Worm (Caenorhabditis elegans) whole organism, L1 larva: ENCODE data around the gene dnj-2.
A peak's percentile ranks its signal among the peaks of the same experiment; 100 is the strongest.
"Not testable (repeated sequence)": the region's sequence is repeated elsewhere in the genome, so short reads cannot be mapped to it uniquely, and the experiment has no call there.

ENCODE experiments used
- dsc-1 ChIP-seq: sonication (generic microtip); optimal IDR thresholded peaks from 2 replicates; lab custom pipeline; 2016; ENCODE audit warnings: mild to moderate bottlenecking, missing genetic modification characterization, missing compliant biosample characterization
- efl-1 ChIP-seq, 4 experiments: fragments of 150-350 bp; optimal IDR thresholded peaks in 3 of 4; peaks in 1 of 4; 1 replicate in 1 of 4; 2 replicates in 3 of 4; lab custom pipeline; 2014; ENCODE audit warnings: missing biosample characterization in 2 of 4, missing genetic modification characterization in 2 of 4, missing genetic modification reagents in 2 of 4
- egl-13 ChIP-seq: sonication (generic microtip); optimal IDR thresholded peaks from 2 replicates; lab custom pipeline; 2016; ENCODE audit warnings: missing genotype, missing genetic modification reagents, missing genetic modification characterization, missing compliant biosample characterization
- fos-1 ChIP-seq: fragments of 150-350 bp; optimal IDR thresholded peaks from 2 replicates; lab custom pipeline; 2014; ENCODE audit warnings: missing biosample characterization, missing genetic modification characterization
- hpl-2 ChIP-seq: fragments of 150-350 bp; optimal IDR thresholded peaks from 2 replicates; lab custom pipeline; 2014; ENCODE audit warnings: missing biosample characterization, missing genetic modification reagents, missing genetic modification characterization
- isw-1 ChIP-seq: fragments of 200-800 bp; sonication (Bioruptor generic); IDR thresholded peaks from 2 replicates; pipeline ENCODE4 v1.3.6; 2022; ENCODE audit warnings: missing genetic modification characterization, missing compliant biosample characterization
- lin-13 ChIP-seq: fragments of 150-350 bp; optimal IDR thresholded peaks from 2 replicates; lab custom pipeline; 2014; ENCODE audit warnings: missing biosample characterization, missing genetic modification reagents, missing genetic modification characterization
- lin-14 ChIP-seq: fragments of 200-800 bp; sonication (Bioruptor generic); optimal IDR thresholded peaks from 2 replicates; lab custom pipeline; 2018; ENCODE audit warnings: mild to moderate bottlenecking, missing genetic modification characterization, moderate library complexity, missing compliant biosample characterization
- lsy-2 ChIP-seq, 2 experiments: fragments of 150-350 bp; optimal IDR thresholded peaks; 2 replicates each; lab custom pipeline; 2014; ENCODE audit warnings: missing biosample characterization in 2 of 2, missing genetic modification characterization in 2 of 2
- mdl-1 ChIP-seq, 2 experiments: fragments of 150-350 bp; optimal IDR thresholded peaks; 2 replicates each; lab custom pipeline; 2014 to 2017; ENCODE audit warnings: missing biosample characterization in 2 of 2, missing genetic modification characterization in 2 of 2, inconsistent platforms in 1 of 2
- nhr-20 ChIP-seq: sonication (generic microtip); optimal IDR thresholded peaks from 2 replicates; lab custom pipeline; 2016; ENCODE audit warnings: mild to moderate bottlenecking, missing genetic modification characterization, missing compliant biosample characterization
- nhr-71 ChIP-seq: sonication (generic microtip); optimal IDR thresholded peaks from 2 replicates; lab custom pipeline; 2016; ENCODE audit warnings: mild to moderate bottlenecking, missing genetic modification characterization, moderate library complexity, missing compliant biosample characterization
- nhr-77 ChIP-seq: fragments of 150-350 bp; optimal IDR thresholded peaks from 2 replicates; lab custom pipeline; 2014; ENCODE audit warnings: missing biosample characterization, missing genetic modification characterization
- nhr-84 ChIP-seq: sonication (generic microtip); optimal IDR thresholded peaks from 2 replicates; lab custom pipeline; 2017; ENCODE audit warnings: missing biosample characterization, missing genetic modification characterization
- pag-3 ChIP-seq: sonication (generic microtip); optimal IDR thresholded peaks from 2 replicates; lab custom pipeline; 2017; ENCODE audit warnings: missing genetic modification characterization, mild to moderate bottlenecking, missing compliant biosample characterization, antibody characterized with exemption, borderline replicate concordance; ENCODE audit not compliant: insufficient read depth
- sptf-1 ChIP-seq: fragments of 150-350 bp; optimal IDR thresholded peaks from 2 replicates; lab custom pipeline; 2014; ENCODE audit warnings: missing biosample characterization, missing genetic modification characterization
- tbx-2 ChIP-seq: sonication (generic microtip); optimal IDR thresholded peaks from 2 replicates; lab custom pipeline; 2016; ENCODE audit warnings: missing genetic modification characterization, missing compliant biosample characterization
- xbp-1 ChIP-seq: sonication (generic microtip); optimal IDR thresholded peaks from 2 replicates; lab custom pipeline; 2016; ENCODE audit warnings: missing genetic modification characterization, missing compliant biosample characterization
- ztf-11 ChIP-seq, 2 experiments: sonication (generic microtip); optimal IDR thresholded peaks; 2 replicates each; lab custom pipeline; 2016 to 2017; ENCODE audit warnings: missing genetic modification characterization in 2 of 2, missing biosample characterization in 1 of 2, missing compliant biosample characterization in 1 of 2

Gene dnj-2

DNA sequence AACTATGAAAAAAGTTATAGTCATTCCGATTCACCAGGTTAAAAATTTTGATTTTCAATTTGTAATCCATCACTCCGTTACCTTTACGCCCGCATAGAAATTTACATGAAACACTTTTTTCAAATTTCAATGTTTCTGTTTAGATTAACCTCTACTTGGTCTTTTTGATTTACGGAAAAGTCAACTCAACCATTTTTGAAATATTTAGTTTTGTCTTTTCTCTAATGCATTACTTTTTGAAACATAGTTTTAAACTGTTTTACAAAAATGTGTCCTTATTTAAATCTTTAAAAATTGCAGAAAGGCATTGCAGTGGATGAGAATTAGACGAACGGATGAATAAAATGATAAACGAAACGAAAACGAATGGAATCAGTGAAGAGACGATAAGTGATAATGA, 40.6 kb downstream of the dnj-2 start, which contains the start of gene gtl-2:
Gene gtl-2 (plus strand): TSS at position 301 of the 400 bp plus-strand sequence.
- TF ChIP-seq ztf-11 (tag; optimal IDR thresholded peaks at IDR 0.05; lab: Kevin White, UChicago): no peak
- no peak for TF ChIP-seq xbp-1 (tag; lab: Kevin White, UChicago)
- TF ChIP-seq lin-13 (GFP tag; lab: Kevin White, UChicago): no peak
- no peak for TF ChIP-seq lin-14
- TF ChIP-seq mdl-1 (tag; optimal IDR thresholded peaks at IDR 0.05; lab: Kevin White, UChicago): no peak
- TF ChIP-seq isw-1 (GFP tag; lab: Robert Waterston, UW): no peak

DNA sequence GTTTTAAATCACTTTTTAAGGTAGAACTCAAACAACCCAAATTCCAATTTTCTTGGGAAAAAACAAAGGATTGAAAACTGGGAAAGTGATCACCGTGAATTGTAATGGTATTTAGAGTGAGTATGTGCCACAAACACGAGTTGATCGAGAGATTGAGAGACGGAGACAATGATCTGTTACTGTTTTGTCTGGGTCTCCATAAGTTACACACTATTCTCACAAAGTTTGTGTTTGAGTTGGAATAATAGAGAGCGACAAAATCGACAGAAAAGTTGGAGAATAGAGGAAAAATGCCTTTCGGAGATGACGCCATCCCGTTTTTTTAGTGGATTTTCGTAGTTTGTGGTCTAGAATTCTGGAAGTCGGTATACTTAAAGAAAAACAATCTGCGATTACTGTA, 42.5 kb downstream of the dnj-2 start, which contains the start of gene nhr-7:
Gene nhr-7 (minus strand): TSS at position 101 of the 400 bp plus-strand sequence.
- TF ChIP-seq nhr-77 (tag; lab: Kevin White, UChicago) (peak; percentile 28), nhr-84 (tag; lab: Kevin White, UChicago) (no peak)

DNA sequence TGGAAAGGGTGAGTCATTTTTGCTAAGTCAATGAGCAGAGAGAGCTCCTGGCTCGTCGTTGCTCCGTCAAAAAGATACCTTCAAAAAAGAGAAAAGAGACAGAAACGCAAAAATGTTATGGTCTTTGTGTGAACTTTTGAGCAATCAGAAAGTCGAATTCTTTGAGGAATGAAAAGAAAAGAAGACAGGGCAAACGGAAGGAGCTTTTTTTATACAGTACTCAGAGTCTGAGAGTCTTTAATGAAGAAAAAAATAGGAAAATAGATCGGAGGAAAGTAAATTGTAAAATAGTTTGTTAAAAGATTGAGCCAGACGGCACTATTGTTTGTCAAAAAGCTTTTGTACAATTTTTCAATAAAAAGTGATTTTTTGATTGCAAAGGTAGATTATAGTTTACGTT, 44.3 kb downstream of the dnj-2 start:
- TF ChIP-seq lsy-2 (tag; optimal IDR thresholded peaks at IDR 0.05; lab: Kevin White, UChicago) (peak in 1 of 2 experiments; percentile 21), efl-1 (optimal IDR thresholded peaks at IDR 0.05; lab: Kevin White, UChicago) (no peak), efl-1 (GFP tag; optimal IDR thresholded peaks at IDR 0.05 in 1 of 2; lab: Kevin White, UChicago) (peak in 1 of 2 experiments; percentile 62), nhr-20 (tag; lab: Kevin White, UChicago) (peak; percentile 12), nhr-71 (tag; lab: Kevin White, UChicago) (peak; percentile 2), nhr-77 (tag; lab: Kevin White, UChicago) (peak; percentile 66), dsc-1 (no peak), hpl-2 (GFP tag; lab: Kevin White, UChicago) (no peak), tbx-2 (tag; lab: Kevin White, UChicago) (peak; percentile 30), sptf-1 (tag; lab: Kevin White, UChicago) (no peak)

DNA sequence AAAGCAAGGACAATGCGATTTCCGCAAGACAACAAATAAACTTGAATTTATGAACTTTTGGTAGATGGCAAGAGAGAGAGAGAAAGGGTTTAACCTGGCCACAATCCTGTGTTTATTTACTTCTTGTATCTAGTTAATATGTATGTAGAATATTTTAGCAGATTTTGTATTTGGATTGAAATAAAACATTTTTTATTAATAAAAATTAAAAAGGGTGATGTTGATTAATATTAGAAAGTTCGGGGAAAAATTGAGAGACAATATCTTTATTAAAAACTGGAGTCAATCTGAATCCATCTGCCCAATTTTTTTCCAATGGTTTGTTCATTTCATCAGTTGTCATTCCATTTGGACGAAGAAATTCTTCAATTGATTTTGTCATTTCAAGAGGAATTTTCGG, 47.7 kb downstream of the dnj-2 start, which contains the start of gene col-127:
Gene col-127 (minus strand): TSS at position 101 of the 400 bp plus-strand sequence.
- TF ChIP-seq egl-13 (tag; lab: Kevin White, UChicago) (no peak), fos-1 (tag; lab: Kevin White, UChicago) (no peak)

DNA sequence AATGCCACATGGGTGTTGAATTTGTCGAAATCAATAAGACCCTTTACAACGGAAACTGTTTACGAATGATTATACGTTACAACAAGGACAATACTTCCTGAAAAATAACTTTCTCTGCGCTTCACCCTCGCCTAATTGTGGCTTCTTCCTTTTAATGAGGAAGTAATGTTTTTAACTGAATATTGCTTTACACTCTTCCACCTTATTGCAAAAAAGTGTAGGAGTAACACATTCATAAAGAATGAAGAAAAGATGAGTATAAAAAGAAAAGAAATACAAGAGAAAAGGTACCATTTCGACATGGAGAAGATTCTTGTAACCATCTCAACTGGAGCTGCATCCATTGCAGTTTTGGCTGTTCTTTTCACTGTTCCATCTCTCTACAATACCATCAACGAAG, 50.7 kb downstream of the dnj-2 start, which contains the start of gene col-126:
Gene col-126 (plus strand): TSS at position 301 of the 400 bp plus-strand sequence.
- TF ChIP-seq nhr-84 (tag; lab: Kevin White, UChicago); pag-3; nhr-71 (tag; lab: Kevin White, UChicago): not testable (repeated sequence)
- TF ChIP-seq, all 84 proteins: peak for 0; not testable (repeated sequence) for 84
